Fruit fly (Drosophila melanogaster): ENCODE results near the gene eIF2Bbeta.

eIF2Bbeta gene

DNA sequence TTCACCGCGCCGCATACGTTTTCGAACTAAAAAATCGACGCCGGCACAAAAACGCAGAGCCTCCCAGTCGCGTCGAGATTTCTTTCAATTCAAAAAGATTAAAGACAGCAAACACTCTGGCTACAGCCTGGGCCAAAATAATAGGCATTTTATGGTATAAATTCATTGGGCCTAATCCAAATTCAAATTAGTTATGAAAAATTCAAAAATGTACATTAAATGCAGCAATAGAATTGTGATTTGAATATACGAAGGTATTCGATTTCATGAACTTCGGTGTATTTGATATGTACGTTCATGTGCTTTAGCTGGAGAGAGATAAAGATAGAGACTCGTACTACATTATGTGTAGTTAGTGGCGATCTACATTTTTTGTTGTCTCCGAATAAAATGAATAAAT is 39.7 kb downstream of the eIF2Bbeta start, which contains the start of gene Syx4 (continued):
- TF ChIP-seq Pdp1 (GFP tag; optimal IDR thresholded peaks at IDR 0.05) (peak; percentile 84 to 85), CG6683 (GFP tag; optimal IDR thresholded peaks at IDR 0.05) (peak; percentile 82), jumu (GFP tag; optimal IDR thresholded peaks at IDR 0.05) (peak; percentile 82), CG42726 (GFP tag; IDR thresholded peaks at IDR 0.05; ENCODE audit: partially characterized antibody) (no peak), crp (GFP tag; optimal IDR thresholded peaks at IDR 0.05) (peak in 1 of 2 experiments; percentile 27), stc (GFP tag; IDR thresholded peaks at IDR 0.05) (peak; percentile 89), corto (GFP tag; optimal IDR thresholded peaks at IDR 0.05) (peak; percentile 82), CG30431 (GFP tag; optimal IDR thresholded peaks at IDR 0.05) (peak; percentile 61), bigmax (GFP tag; optimal IDR thresholded peaks at IDR 0.05) (peak; percentile 21), Hr51 (GFP tag; optimal IDR thresholded peaks at IDR 0.05) (peak; percentile 78 to 93), CG8944 (GFP tag; optimal IDR thresholded peaks at IDR 0.05) (peak; percentile 82), ind (GFP tag; optimal IDR thresholded peaks at IDR 0.05) (peak; percentile 91), hth (optimal IDR thresholded peaks at IDR 0.05) (no peak), gcm (GFP tag; optimal IDR thresholded peaks at IDR 0.05) (peak; percentile 85), CG12071 (GFP tag; optimal IDR thresholded peaks at IDR 0.05) (peak; percentile 94), CG14441 (GFP tag; IDR thresholded peaks at IDR 0.05) (peak; percentile 90), Hr78 (GFP tag; optimal IDR thresholded peaks at IDR 0.05) (peak in 1 of 2 experiments; percentile 53), CG6689 (GFP tag; IDR thresholded peaks at IDR 0.05) (peak; percentile 90), nmo (GFP tag; optimal IDR thresholded peaks at IDR 0.05) (peak; percentile 88), Dp (GFP tag; optimal IDR thresholded peaks at IDR 0.05) (no peak), Ada2b (GFP tag; IDR thresholded peaks at IDR 0.05) (peak; percentile 88), CG16779 (GFP tag; IDR thresholded peaks at IDR 0.05) (peak; percentile 68), CG7357 (GFP tag; IDR thresholded peaks at IDR 0.05) (peak; percentile 82), sug (tag; optimal IDR thresholded peaks at IDR 0.05) (peak; percentile 64), CG12391 (tag; optimal IDR thresholded peaks at IDR 0.05) (peak; percentile 93), CG4282 (GFP tag; optimal IDR thresholded peaks at IDR 0.05) (peak; percentile 70), CG31224 (GFP tag; IDR thresholded peaks at IDR 0.05) (peak; percentile 83), CG10147 (GFP tag; optimal IDR thresholded peaks at IDR 0.05) (peak; percentile 88), Dad (GFP tag; optimal IDR thresholded peaks at IDR 0.05) (peak; percentile 79), Doc3 (GFP tag; IDR thresholded peaks at IDR 0.05; ENCODE audit: partially characterized antibody) (no peak), Bgb (GFP tag; IDR thresholded peaks at IDR 0.05; ENCODE audit: partially characterized antibody) (no peak), esg (GFP tag; conservative IDR thresholded peaks at IDR 0.05) (peak; percentile 79), PHDP (tag; optimal IDR thresholded peaks at IDR 0.05) (peak; percentile 95), CrebB (tag; optimal IDR thresholded peaks at IDR 0.05) (peak; percentile 90), unc-4 (GFP tag; IDR thresholded peaks at IDR 0.05; ENCODE audit: partially characterized antibody) (no peak), hkb (optimal IDR thresholded peaks at IDR 0.05) (no peak), hkb (GFP tag; IDR thresholded peaks at IDR 0.05) (peak; percentile 96), CG7963 (GFP tag; IDR thresholded peaks at IDR 0.05; ENCODE audit: partially characterized antibody) (no peak), nerfin-2 (GFP tag; IDR thresholded peaks at IDR 0.05; ENCODE audit: partially characterized antibody) (no peak), CG9727 (GFP tag; optimal IDR thresholded peaks at IDR 0.05) (peak; percentile 86), CG6813 (GFP tag; optimal IDR thresholded peaks at IDR 0.05) (peak; percentile 86), ato (GFP tag; IDR thresholded peaks at IDR 0.05; ENCODE audit: partially characterized antibody) (no peak), Optix (GFP tag; IDR thresholded peaks at IDR 0.05) (peak; percentile 78), Ssrp (tag; optimal IDR thresholded peaks at IDR 0.05) (peak; percentile 81), CG6765 (GFP tag; optimal IDR thresholded peaks at IDR 0.05) (peak; percentile 83), dm (GFP tag; optimal IDR thresholded peaks at IDR 0.05) (peak; percentile 73), CG10543 (GFP tag; optimal IDR thresholded peaks at IDR 0.05) (peak; percentile 39), CG12942 (GFP tag; optimal IDR thresholded peaks at IDR 0.05) (peak; percentile 80), CG10654 (GFP tag; optimal IDR thresholded peaks at IDR 0.05) (peak; percentile 83)
